Worm (Caenorhabditis elegans) whole organism, L1 larva: ENCODE measurements around the gene lin-48.

ENCODE experiments used
- ceh-88 ChIP-seq: fragments of 200-800 bp; sonication (Bioruptor generic); IDR thresholded peaks from 2 replicates; pipeline ENCODE4 v1.3.6; 2022; ENCODE audit warnings: missing genetic modification characterization, missing compliant biosample characterization
- nhr-237 ChIP-seq: fragments of 150-350 bp; optimal IDR thresholded peaks from 2 replicates; lab custom pipeline; 2014; ENCODE audit warnings: missing biosample characterization, missing genetic modification characterization

DNA sequence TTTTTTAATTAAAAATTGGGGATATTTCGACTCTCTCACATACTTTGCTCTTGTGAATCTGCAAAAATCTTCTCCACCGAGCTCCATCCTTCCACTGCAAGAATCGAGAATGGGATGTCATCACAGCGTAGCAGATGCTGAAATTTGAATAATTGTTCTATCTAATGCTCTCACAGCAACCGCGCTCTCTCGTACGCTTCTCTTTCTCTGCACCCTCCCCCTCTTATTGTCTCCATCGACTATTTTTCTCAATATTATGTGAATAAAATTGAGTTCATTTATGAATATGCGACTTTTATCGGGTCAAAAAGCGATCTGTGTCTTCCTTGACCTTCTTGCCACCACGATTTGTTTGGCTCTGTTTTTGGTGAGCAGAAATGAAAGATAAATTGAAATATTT, 11.2 kb upstream of the lin-48 start, which contains the start of gene F34D10.3:
- TF ChIP-seq ceh-88 (GFP tag; lab: Robert Waterston, UW): no peak
- no peak for TF ChIP-seq nhr-237
